Fruit fly (Drosophila melanogaster) whole organism, prepupa: ENCODE results near the gene Cmtr1.

Experiments used
- CG10631 ChIP-seq: fragments of 200-800 bp; sonication (Bioruptor generic); optimal IDR thresholded peaks from 2 replicates; lab custom pipeline; 2016; ENCODE audit warnings: missing biosample characterization, missing genetic modification characterization
- CG10669 ChIP-seq: fragments of 200-800 bp; sonication (Bioruptor generic); optimal IDR thresholded peaks from 3 replicates; lab custom pipeline; 2018; ENCODE audit warnings: missing biosample characterization, mild to moderate bottlenecking, missing genetic modification characterization, moderate library complexity
- CG11294 ChIP-seq: fragments of 200-800 bp; sonication (Bioruptor generic); IDR thresholded peaks from 2 replicates; pipeline ENCODE4 v1.3.6; 2022; ENCODE audit warnings: missing biosample characterization, missing genetic modification characterization
- CG11762 ChIP-seq: fragments of 200-800 bp; sonication (Bioruptor generic); optimal IDR thresholded peaks from 3 replicates; lab custom pipeline; 2016; ENCODE audit warnings: missing biosample characterization, missing genetic modification characterization; ENCODE audit not compliant: insufficient read depth
- CG1621 ChIP-seq: fragments of 200-800 bp; sonication (Bioruptor generic); optimal IDR thresholded peaks from 3 replicates; lab custom pipeline; 2018; ENCODE audit warnings: missing biosample characterization, mild to moderate bottlenecking, missing genetic modification characterization
- CG32006 ChIP-seq: fragments of 200-800 bp; sonication (Bioruptor generic); optimal IDR thresholded peaks from 3 replicates; lab custom pipeline; 2017; ENCODE audit warnings: missing biosample characterization, mild to moderate bottlenecking, missing genetic modification characterization
- CG34406 ChIP-seq: fragments of 200-800 bp; sonication (Bioruptor generic); optimal IDR thresholded peaks from 3 replicates; lab custom pipeline; 2016; ENCODE audit warnings: missing biosample characterization, missing genetic modification characterization
- CG4318 ChIP-seq: fragments of 200-800 bp; sonication (Bioruptor generic); optimal IDR thresholded peaks from 3 replicates; lab custom pipeline; 2017; ENCODE audit warnings: missing biosample characterization, mild to moderate bottlenecking, missing genetic modification characterization
- CG6163 ChIP-seq: fragments of 200-800 bp; sonication (Bioruptor generic); IDR thresholded peaks from 3 replicates; pipeline ENCODE4 v1.3.6; 2022; ENCODE audit warnings: missing biosample characterization, missing genetic modification characterization
- CG6854 ChIP-seq: fragments of 200-800 bp; sonication (Bioruptor generic); optimal IDR thresholded peaks from 2 replicates; lab custom pipeline; 2017; ENCODE audit warnings: missing biosample characterization, mild to moderate bottlenecking, missing genetic modification characterization
- CG7368 ChIP-seq: fragments of 200-800 bp; sonication (Bioruptor generic); optimal IDR thresholded peaks from 3 replicates; lab custom pipeline; 2016; ENCODE audit warnings: missing biosample characterization, missing genetic modification characterization
- CG8119 ChIP-seq: fragments of 200-800 bp; sonication (Bioruptor generic); IDR thresholded peaks from 3 replicates; pipeline ENCODE4 v1.3.6; 2022; ENCODE audit warnings: missing biosample characterization, missing genetic modification characterization
- CG8632 ChIP-seq: fragments of 200-800 bp; sonication (Bioruptor generic); optimal IDR thresholded peaks from 3 replicates; lab custom pipeline; 2016; ENCODE audit warnings: missing biosample characterization, missing genetic modification characterization
- CG9139 ChIP-seq: fragments of 200-800 bp; sonication (Bioruptor generic); optimal IDR thresholded peaks from 3 replicates; lab custom pipeline; 2017; ENCODE audit warnings: missing biosample characterization, mild to moderate bottlenecking, missing genetic modification characterization
- Eip78C ChIP-seq: fragments of 200-800 bp; sonication (Bioruptor generic); peaks from one replicate; lab custom pipeline; 2016; ENCODE audit warnings: missing biosample characterization, missing genetic modification characterization
- Ets21C ChIP-seq: fragments of 200-800 bp; sonication (Bioruptor generic); optimal IDR thresholded peaks from 3 replicates; lab custom pipeline; 2016; ENCODE audit warnings: missing biosample characterization, missing genetic modification characterization
- Gug ChIP-seq: fragments of 200-800 bp; sonication (Bioruptor generic); IDR thresholded peaks from 2 replicates; pipeline ENCODE4 v1.3.6; 2022; ENCODE audit warnings: missing biosample characterization, missing genetic modification characterization
- Hr38 ChIP-seq: sonication (Bioruptor generic); optimal IDR thresholded peaks from 2 replicates; lab custom pipeline; 2016; ENCODE audit warnings: missing biosample characterization, missing genetic modification characterization
- Hr39 ChIP-seq: fragments of 200-800 bp; sonication (Bioruptor generic); optimal IDR thresholded peaks from 2 replicates; lab custom pipeline; 2016; ENCODE audit warnings: missing biosample characterization, missing genetic modification characterization
- Met ChIP-seq: fragments of 200-800 bp; sonication (Bioruptor generic); optimal IDR thresholded peaks from 3 replicates; lab custom pipeline; 2016; ENCODE audit warnings: missing biosample characterization, missing genetic modification characterization
- OdsH ChIP-seq: fragments of 200-800 bp; sonication (Bioruptor generic); optimal IDR thresholded peaks from 3 replicates; lab custom pipeline; 2016; ENCODE audit warnings: missing biosample characterization, missing genetic modification characterization
- Smox ChIP-seq: fragments of 200-800 bp; sonication (Bioruptor generic); optimal IDR thresholded peaks from 3 replicates; lab custom pipeline; 2016; ENCODE audit warnings: missing biosample characterization, missing genetic modification characterization
- Sox102F ChIP-seq: fragments of 200-800 bp; sonication (Bioruptor generic); optimal IDR thresholded peaks from 2 replicates; lab custom pipeline; 2016; ENCODE audit warnings: missing biosample characterization, mild to moderate bottlenecking, missing genetic modification characterization
- Sox15 ChIP-seq: fragments of 200-800 bp; sonication (Bioruptor generic); optimal IDR thresholded peaks from 3 replicates; lab custom pipeline; 2016; ENCODE audit warnings: missing biosample characterization, missing genetic modification characterization
- achi ChIP-seq: fragments of 200-800 bp; sonication (Bioruptor generic); optimal IDR thresholded peaks from 3 replicates; lab custom pipeline; 2016; ENCODE audit warnings: missing biosample characterization, missing genetic modification characterization
- acj6 ChIP-seq: fragments of 200-800 bp; sonication (Bioruptor generic); optimal IDR thresholded peaks from 3 replicates; lab custom pipeline; 2016; ENCODE audit warnings: missing biosample characterization, missing genetic modification characterization
- cyc ChIP-seq: fragments of 200-800 bp; sonication (Bioruptor generic); optimal IDR thresholded peaks from 3 replicates; lab custom pipeline; 2016; ENCODE audit warnings: missing biosample characterization, missing genetic modification characterization
- dac ChIP-seq: fragments of 200-800 bp; sonication (Bioruptor generic); optimal IDR thresholded peaks from 2 replicates; lab custom pipeline; 2017; ENCODE audit warnings: missing biosample characterization, mild to moderate bottlenecking, missing genetic modification characterization
- dsx ChIP-seq: fragments of 200-800 bp; optimal IDR thresholded peaks from 3 replicates; lab custom pipeline; 2019; ENCODE audit warnings: missing biosample characterization, mild to moderate bottlenecking, missing genetic modification characterization, moderate library complexity; ENCODE audit not compliant: poor library complexity, severe bottlenecking
- eg ChIP-seq: fragments of 200-800 bp; sonication (Bioruptor generic); IDR thresholded peaks from 3 replicates; pipeline ENCODE4 v1.3.6; 2022; ENCODE audit warnings: missing biosample characterization, missing genetic modification characterization
- esn ChIP-seq: fragments of 200-800 bp; sonication (Bioruptor generic); optimal IDR thresholded peaks from 2 replicates; lab custom pipeline; 2016; ENCODE audit warnings: missing biosample characterization, mild to moderate bottlenecking, missing genetic modification characterization, moderate library complexity
- fd85E ChIP-seq: fragments of 200-800 bp; sonication (Bioruptor generic); optimal IDR thresholded peaks from 3 replicates; lab custom pipeline; 2016; ENCODE audit warnings: missing biosample characterization, missing genetic modification characterization
- fkh ChIP-seq: fragments of 200-800 bp; sonication (Bioruptor generic); optimal IDR thresholded peaks from 3 replicates; lab custom pipeline; 2017; ENCODE audit warnings: missing biosample characterization, mild to moderate bottlenecking, missing genetic modification characterization, moderate library complexity
- lz ChIP-seq: fragments of 200-800 bp; sonication (Bioruptor generic); optimal IDR thresholded peaks from 3 replicates; lab custom pipeline; 2016; ENCODE audit warnings: missing biosample characterization, missing genetic modification characterization
- net ChIP-seq: fragments of 200-800 bp; sonication (Bioruptor generic); optimal IDR thresholded peaks from 3 replicates; lab custom pipeline; 2016; ENCODE audit warnings: missing biosample characterization, missing genetic modification characterization
- salr ChIP-seq, 2 experiments: fragments of 200-800 bp; sonication (Bioruptor generic); optimal IDR thresholded peaks; 3 replicates each; lab custom pipeline; 2016 to 2018; ENCODE audit warnings: missing biosample characterization in 2 of 2, missing genetic modification characterization in 2 of 2, mild to moderate bottlenecking in 1 of 2
- svp ChIP-seq: fragments of 200-800 bp; sonication (Bioruptor generic); peaks from one replicate; lab custom pipeline; 2016; ENCODE audit warnings: missing biosample characterization, missing genetic modification characterization
- topi ChIP-seq: fragments of 200-800 bp; sonication (Bioruptor generic); optimal IDR thresholded peaks from 3 replicates; lab custom pipeline; 2016; ENCODE audit warnings: missing biosample characterization, missing genetic modification characterization

Gene Cmtr1

dm6 chrX:4100824-4101368, at the start of gene Cmtr1, which contains the start of gene CG15375:
Gene Cmtr1 (minus strand): TSS chrX:4101031.
Gene CG15375 (plus strand): TSS chrX:4101318.
- TF ChIP-seq CG6854 (GFP tag; lab: Kevin White, UChicago) (no peak), Eip78C (GFP tag; lab: Kevin White, UChicago) (no peak), lz (no peak), CG34406 (GFP tag; lab: Kevin White, UChicago) (no peak), Hr39 (no peak), net (GFP tag; lab: Kevin White, UChicago) (no peak), CG32006 (GFP tag; lab: Kevin White, UChicago) (no peak), OdsH (GFP tag; lab: Kevin White, UChicago) (no peak), Sox102F (GFP tag; lab: Kevin White, UChicago) (no peak), CG6163 (no peak), Met (GFP tag; lab: Kevin White, UChicago) (no peak), CG10631 (GFP tag; lab: Kevin White, UChicago) (no peak), Gug (no peak), Sox15 (GFP tag; lab: Kevin White, UChicago) (no peak), Ets21C (GFP tag; lab: Kevin White, UChicago) (no peak), CG1621 (tag; lab: Kevin White, UChicago) (no peak), CG9139 (GFP tag; lab: Kevin White, UChicago) (no peak), CG11762 (GFP tag; lab: Kevin White, UChicago) (no peak)

- no peak for TF ChIP-seq CG8632
- TF ChIP-seq, all 60 proteins: peak for 0
Measured at dm6 chrX:4139043-4139442, 38.2 kb upstream of the Cmtr1 start.

- TF ChIP-seq fkh (GFP tag; lab: Kevin White, UChicago) (peak; percentile 81), Eip78C (GFP tag; lab: Kevin White, UChicago) (peak; percentile 23), svp (no peak), CG1621 (tag; lab: Kevin White, UChicago) (peak; percentile 72), CG34406 (GFP tag; lab: Kevin White, UChicago) (no peak), cyc (no peak)
Measured at dm6 chrX:4131049-4131629, 30.3 kb upstream of the Cmtr1 start, which contains the start of gene GlcAT-I. Gene GlcAT-I (plus strand): TSS chrX:4131211.

DNA sequence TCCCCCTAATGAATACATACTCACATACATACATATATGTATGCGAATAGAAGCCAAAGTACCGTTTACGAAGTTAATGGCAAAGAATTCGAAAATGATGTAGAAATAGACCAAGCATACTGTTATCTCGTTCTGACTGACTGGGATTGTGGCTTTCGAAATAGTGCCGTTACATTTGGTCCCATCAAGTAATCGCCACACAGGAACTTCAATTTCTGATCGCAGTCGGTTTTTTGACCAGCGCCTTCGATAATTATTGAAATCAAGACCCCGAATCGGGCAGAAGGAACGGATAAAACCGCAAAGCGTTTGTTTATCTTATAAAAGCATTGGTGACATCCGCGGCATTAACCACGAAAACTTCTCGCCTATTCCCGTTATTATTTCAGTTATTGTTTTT, 18.8 kb upstream of the Cmtr1 start:
- TF ChIP-seq Hr38 (GFP tag; lab: Kevin White, UChicago) (no peak), CG32006 (GFP tag; lab: Kevin White, UChicago) (no peak), salr (GFP tag; optimal IDR thresholded peaks at IDR 0.05; lab: Kevin White, UChicago) (no peak), CG34406 (GFP tag; lab: Kevin White, UChicago) (no peak), CG4318 (GFP tag; lab: Kevin White, UChicago) (no peak), Gug (no peak), net (GFP tag; lab: Kevin White, UChicago) (no peak), acj6 (GFP tag; lab: Kevin White, UChicago) (no peak), CG11294 (GFP tag; lab: Robert Waterston, UW) (no peak), dac (GFP tag; lab: Kevin White, UChicago) (no peak), Ets21C (GFP tag; lab: Kevin White, UChicago) (no peak), CG10631 (GFP tag; lab: Kevin White, UChicago) (no peak), lz (no peak), CG6854 (GFP tag; lab: Kevin White, UChicago) (no peak), Met (GFP tag; lab: Kevin White, UChicago) (no peak), fd85E (GFP tag; lab: Kevin White, UChicago) (no peak)
- TF ChIP-seq, all 60 proteins: peak for 0

DNA sequence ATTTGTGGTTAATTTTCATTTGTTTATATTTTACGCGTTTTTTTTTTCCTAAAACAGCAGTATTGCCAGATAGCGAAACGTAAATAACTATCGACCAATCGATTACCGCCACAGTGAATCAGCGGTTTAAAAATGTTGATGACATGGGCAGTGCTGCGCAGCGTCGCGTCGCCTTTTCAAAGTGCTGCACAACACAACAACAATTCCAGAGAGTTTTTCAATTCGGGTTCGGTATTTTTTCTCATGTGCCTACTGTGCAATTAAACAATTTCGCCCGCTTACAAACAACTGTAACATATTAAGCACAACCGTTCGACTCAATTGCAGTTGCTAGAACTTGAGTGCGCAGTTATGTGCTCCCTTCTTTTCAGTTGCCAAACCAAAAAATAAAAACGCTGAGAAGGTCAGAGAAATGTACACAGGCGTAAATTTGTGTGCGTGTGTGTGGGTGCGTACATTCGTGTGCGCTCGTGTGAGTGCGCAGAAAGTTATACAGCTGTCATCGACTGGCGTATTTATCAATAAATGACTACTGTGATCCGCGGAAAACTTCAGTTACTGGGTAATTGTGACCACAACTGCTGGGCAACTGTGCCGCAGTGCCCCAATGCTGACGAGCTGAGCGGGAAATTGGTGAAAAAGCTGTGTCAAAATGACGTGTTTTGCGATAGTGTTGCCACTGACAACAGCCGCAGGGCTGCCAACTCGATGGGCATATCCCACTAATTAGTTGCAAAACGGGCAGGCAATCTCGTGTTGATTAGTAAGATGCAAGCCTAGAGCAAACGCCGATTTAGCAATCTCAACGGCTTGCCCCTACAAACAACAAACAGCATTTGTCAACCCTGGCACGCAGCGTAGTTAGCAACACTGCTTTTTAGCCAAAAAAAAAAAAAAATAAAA, 16.3 kb upstream of the Cmtr1 start, which contains the start of the genes tyf and Tip60:
tyf (plus strand) TSS at position 187 of the 903 bp plus-strand sequence.
Tip60 (minus strand) TSS at position 654 of the 903 bp plus-strand sequence.
- TF ChIP-seq cyc, result peak; percentile 44
- TF ChIP-seq dsx (GFP tag; lab: Kevin White, UChicago), result no peak
- peak; percentile 46 for TF ChIP-seq fkh (GFP tag; lab: Kevin White, UChicago)
- no peak for TF ChIP-seq CG8119
- TF ChIP-seq CG10669 (GFP tag; lab: Kevin White, UChicago), result no peak
- TF ChIP-seq achi (GFP tag; lab: Kevin White, UChicago), result peak; percentile 85
- peak; percentile 16 for TF ChIP-seq esn (GFP tag; lab: Kevin White, UChicago)
- no peak for TF ChIP-seq Smox (GFP tag; lab: Kevin White, UChicago)
- peak; percentile 21 for TF ChIP-seq CG6854 (GFP tag; lab: Kevin White, UChicago)
- no peak for TF ChIP-seq topi (GFP tag; lab: Kevin White, UChicago)
- peak; percentile 61; the same call in 2 of the 3 replicates for TF ChIP-seq eg
- peak; percentile 53 for TF ChIP-seq CG6163
- TF ChIP-seq CG32006 (GFP tag; lab: Kevin White, UChicago), result no peak
- no peak for TF ChIP-seq dac (GFP tag; lab: Kevin White, UChicago)
- no peak for TF ChIP-seq CG7368 (GFP tag; lab: Kevin White, UChicago)
- no peak for TF ChIP-seq net (GFP tag; lab: Kevin White, UChicago)
- TF ChIP-seq CG1621 (tag; lab: Kevin White, UChicago), result no peak
- TF ChIP-seq Hr39, result peak; percentile 21
